Worm (Caenorhabditis elegans) whole organism, L2 larva: ENCODE measurements around the gene F10B5.3.
A peak's percentile ranks its signal among the peaks of the same experiment; 100 is the strongest.

Experiments
- R02D3.7 ChIP-seq: fragments of 150-350 bp; optimal IDR thresholded peaks from 2 replicates; lab custom pipeline; 2014; ENCODE audit warnings: missing biosample characterization, missing genetic modification characterization
- Y55F3AM.14 ChIP-seq: fragments of 200-800 bp; sonication (Bioruptor generic); optimal IDR thresholded peaks from 2 replicates; lab custom pipeline; 2018; ENCODE audit warnings: mild to moderate bottlenecking, missing genetic modification characterization, missing compliant biosample characterization
- ama-1 ChIP-seq: fragments of 150-350 bp; optimal IDR thresholded peaks from 2 replicates; lab custom pipeline; 2018; ENCODE audit warnings: inconsistent platforms
- blmp-1 ChIP-seq: sonication (generic microtip); optimal IDR thresholded peaks from 2 replicates; lab custom pipeline; 2017; ENCODE audit warnings: missing genetic modification characterization, mild to moderate bottlenecking, missing compliant biosample characterization, antibody characterized with exemption, moderate library complexity; ENCODE audit not compliant: insufficient read depth
- mdl-1 ChIP-seq, 2 experiments: fragments of 150-350 bp in 1 of 2; sonication (generic microtip) in 1 of 2; optimal IDR thresholded peaks; 2 replicates each; lab custom pipeline; 2017; ENCODE audit warnings: missing biosample characterization in 2 of 2, missing genetic modification characterization in 2 of 2
- nhr-23 ChIP-seq: fragments of 150-350 bp; optimal IDR thresholded peaks from 2 replicates; lab custom pipeline; 2014; ENCODE audit warnings: missing biosample characterization, missing genetic modification reagents, missing genetic modification characterization
- nhr-237 ChIP-seq: fragments of 150-350 bp; optimal IDR thresholded peaks from 2 replicates; lab custom pipeline; 2014; ENCODE audit warnings: missing biosample characterization, missing genetic modification characterization
- nhr-77 ChIP-seq: fragments of 150-350 bp; optimal IDR thresholded peaks from 2 replicates; lab custom pipeline; 2014; ENCODE audit warnings: missing biosample characterization, missing genetic modification characterization
- unc-62 ChIP-seq: fragments of 150-350 bp; optimal IDR thresholded peaks from 2 replicates; lab custom pipeline; 2014; ENCODE audit warnings: missing biosample characterization, missing genetic modification reagents, missing genetic modification characterization
- zag-1 ChIP-seq: fragments of 150-350 bp; optimal IDR thresholded peaks from 2 replicates; lab custom pipeline; 2014; ENCODE audit warnings: missing biosample characterization, missing genetic modification characterization

DNA sequence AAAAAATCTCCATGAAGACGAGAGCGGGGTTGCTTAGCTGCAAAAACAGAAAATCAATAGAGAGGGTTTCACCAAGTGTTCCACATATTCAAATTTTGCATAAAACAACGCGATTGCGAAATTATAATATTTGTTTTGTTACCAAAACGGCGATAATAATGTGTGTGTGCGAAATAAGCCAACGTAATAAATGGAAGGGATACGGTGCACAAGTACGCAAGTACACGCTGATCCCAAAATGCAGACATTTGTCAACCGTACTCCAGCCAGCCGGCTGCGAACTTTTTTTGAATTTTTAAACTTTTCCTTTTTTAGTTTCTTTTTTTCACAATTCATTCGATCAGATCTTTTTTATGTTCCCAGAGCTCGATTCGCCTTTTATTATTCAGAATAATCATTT, 25.0 kb downstream of the F10B5.3 start, which contains the start of gene ire-1:
- TF ChIP-seq ama-1 (lab: Kevin White, UChicago) (no peak), blmp-1 (tag; lab: Kevin White, UChicago) (peak; percentile 9), nhr-23 (tag; lab: Kevin White, UChicago) (no peak), Y55F3AM.14 (no peak), R02D3.7 (tag; lab: Kevin White, UChicago) (no peak), mdl-1 (tag; optimal IDR thresholded peaks at IDR 0.05; lab: Kevin White, UChicago) (no peak), nhr-77 (tag; lab: Kevin White, UChicago) (no peak), unc-62 (no peak), nhr-237 (no peak), zag-1 (no peak)
